Fruit fly (Drosophila melanogaster) whole organism, embryonic: ENCODE measurements around the gene CG13074.

ENCODE experiments used
- CG10979 ChIP-seq: fragments of 200-800 bp; sonication (Bioruptor generic); optimal IDR thresholded peaks from 2 replicates; lab custom pipeline; 2018; ENCODE audit warnings: missing biosample characterization, mild to moderate bottlenecking, missing genetic modification characterization, moderate library complexity
- CG11456 ChIP-seq: fragments of 200-800 bp; sonication (Bioruptor generic); IDR thresholded peaks from 3 replicates; pipeline ENCODE4 v1.3.6; 2022; ENCODE audit warnings: missing biosample characterization, missing genetic modification characterization
- CG12299 ChIP-seq: fragments of 200-800 bp; sonication (Bioruptor generic); optimal IDR thresholded peaks from 2 replicates; lab custom pipeline; 2018; ENCODE audit warnings: missing biosample characterization, mild to moderate bottlenecking, missing genetic modification characterization
- CG1233 ChIP-seq: fragments of 200-800 bp; sonication (Bioruptor generic); optimal IDR thresholded peaks from 4 replicates; lab custom pipeline; 2018; ENCODE audit warnings: missing biosample characterization, mild to moderate bottlenecking, missing genetic modification characterization
- CG13123 ChIP-seq: fragments of 200-800 bp; sonication (Bioruptor generic); optimal IDR thresholded peaks from 2 replicates; lab custom pipeline; 2016; ENCODE audit warnings: missing biosample characterization, missing genetic modification characterization
- CG15696 ChIP-seq: fragments of 200-800 bp; sonication (Bioruptor generic); optimal IDR thresholded peaks from 2 replicates; lab custom pipeline; 2019; ENCODE audit warnings: missing biosample characterization, mild to moderate bottlenecking, missing genetic modification characterization, moderate library complexity
- CG17361 ChIP-seq: fragments of 200-800 bp; sonication (Bioruptor generic); IDR thresholded peaks from 3 replicates; pipeline ENCODE4 v1.3.6; 2022; ENCODE audit warnings: missing biosample characterization, missing genetic modification characterization
- CG17385 ChIP-seq: fragments of 200-800 bp; sonication (Bioruptor generic); optimal IDR thresholded peaks from 3 replicates; lab custom pipeline; 2018; ENCODE audit warnings: missing biosample characterization, mild to moderate bottlenecking, missing genetic modification characterization
- CG18599 ChIP-seq: fragments of 200-800 bp; sonication (Bioruptor generic); optimal IDR thresholded peaks from 3 replicates; lab custom pipeline; 2017; ENCODE audit warnings: missing biosample characterization, missing genetic modification characterization, mild to moderate bottlenecking, moderate library complexity, missing genetic modification reagents
- CG2199 ChIP-seq: fragments of 200-800 bp; sonication (Bioruptor generic); IDR thresholded peaks from 3 replicates; pipeline ENCODE4 v1.3.6; 2022; ENCODE audit warnings: missing biosample characterization, missing genetic modification characterization
- CG2202 ChIP-seq: fragments of 200-800 bp; sonication (Bioruptor generic); optimal IDR thresholded peaks from 2 replicates; lab custom pipeline; 2018; ENCODE audit warnings: missing biosample characterization, mild to moderate bottlenecking, missing genetic modification characterization
- CG2712 ChIP-seq: fragments of 200-800 bp; optimal IDR thresholded peaks from 3 replicates; lab custom pipeline; 2019; ENCODE audit warnings: missing biosample characterization, mild to moderate bottlenecking, missing genetic modification characterization, moderate library complexity
- CG2889 ChIP-seq: fragments of 200-800 bp; sonication (Bioruptor generic); IDR thresholded peaks from 3 replicates; pipeline ENCODE4 v1.3.6; 2022; ENCODE audit warnings: missing biosample characterization, missing genetic modification characterization
- CG30403 ChIP-seq: fragments of 200-800 bp; sonication (Bioruptor generic); optimal IDR thresholded peaks from 3 replicates; lab custom pipeline; 2016; ENCODE audit warnings: missing biosample characterization, missing genetic modification characterization
- CG3163 ChIP-seq: fragments of 200-800 bp; sonication (Bioruptor generic); optimal IDR thresholded peaks from 3 replicates; lab custom pipeline; 2016; ENCODE audit warnings: missing biosample characterization, missing genetic modification characterization
- CG32772 ChIP-seq: fragments of 200-800 bp; sonication (Bioruptor generic); IDR thresholded peaks from 2 replicates; pipeline ENCODE4 v1.3.6; 2022; ENCODE audit warnings: missing biosample characterization, missing genetic modification characterization
- CG34422 ChIP-seq: fragments of 200-800 bp; sonication (Bioruptor generic); IDR thresholded peaks from 3 replicates; pipeline ENCODE4 v1.3.6; 2022; ENCODE audit warnings: missing biosample characterization, missing genetic modification characterization
- CG4360 ChIP-seq: fragments of 200-800 bp; sonication (Bioruptor generic); IDR thresholded peaks from 2 replicates; pipeline ENCODE4 v1.3.6; 2022; ENCODE audit warnings: missing biosample characterization, missing genetic modification characterization
- CG4424 ChIP-seq: fragments of 200-800 bp; sonication (Bioruptor generic); optimal IDR thresholded peaks from 3 replicates; lab custom pipeline; 2016; ENCODE audit warnings: missing biosample characterization, missing genetic modification characterization
- CG7786 ChIP-seq: fragments of 200-800 bp; sonication (Bioruptor generic); optimal IDR thresholded peaks from 2 replicates; lab custom pipeline; 2016; ENCODE audit warnings: missing biosample characterization, missing genetic modification characterization
- D ChIP-seq, 2 experiments: fragments of 200-800 bp in 1 of 2; fragments of >200 bp in 1 of 2; sonication (Bioruptor generic) in 1 of 2; optimal IDR thresholded peaks; 2 replicates in 1 of 2; 3 replicates in 1 of 2; lab custom pipeline; 2017; ENCODE audit warnings: mild to moderate bottlenecking in 1 of 2, missing biosample characterization in 1 of 2, missing genetic modification characterization in 1 of 2, missing genetic modification reagents in 1 of 2
- Dad ChIP-seq: fragments of 200-800 bp; sonication (Bioruptor generic); optimal IDR thresholded peaks from 3 replicates; lab custom pipeline; 2016; ENCODE audit warnings: missing biosample characterization, missing genetic modification characterization
- Ets65A ChIP-seq: fragments of 200-800 bp; sonication (Bioruptor generic); peaks from one replicate; lab custom pipeline; 2016; ENCODE audit warnings: missing biosample characterization, missing genetic modification characterization
- H15 ChIP-seq: fragments of 200-800 bp; sonication (Bioruptor generic); IDR thresholded peaks from 3 replicates; pipeline ENCODE4 v1.3.6; 2022; ENCODE audit warnings: missing biosample characterization, missing genetic modification characterization
- HLH54F ChIP-seq: fragments of 200-800 bp; sonication (Bioruptor generic); optimal IDR thresholded peaks from 3 replicates; lab custom pipeline; 2016; ENCODE audit warnings: missing biosample characterization, missing genetic modification characterization
- Hr51 ChIP-seq, 2 experiments: fragments of 200-800 bp; sonication (Bioruptor generic); optimal IDR thresholded peaks; 2 replicates in 1 of 2; 3 replicates in 1 of 2; lab custom pipeline; 2016 to 2018; ENCODE audit warnings: missing biosample characterization in 2 of 2, missing genetic modification characterization in 2 of 2, mild to moderate bottlenecking in 1 of 2, moderate library complexity in 1 of 2
- Mad ChIP-seq: fragments of 200-800 bp; sonication (Bioruptor generic); optimal IDR thresholded peaks from 2 replicates; lab custom pipeline; 2016; ENCODE audit warnings: missing biosample characterization, missing genetic modification characterization
- Myb ChIP-seq: fragments of 200-800 bp; sonication (Bioruptor generic); optimal IDR thresholded peaks from 2 replicates; lab custom pipeline; 2016; ENCODE audit warnings: missing biosample characterization, missing genetic modification characterization
- Nf-YA ChIP-seq: fragments of 200-800 bp; sonication (Bioruptor generic); IDR thresholded peaks from 2 replicates; pipeline ENCODE4 v1.3.6; 2022; ENCODE audit warnings: missing biosample characterization, missing genetic modification characterization
- Opbp ChIP-seq: fragments of 200-800 bp; sonication (Bioruptor generic); IDR thresholded peaks from 3 replicates; pipeline ENCODE4 v1.3.6; 2022; ENCODE audit warnings: missing biosample characterization, missing genetic modification characterization; ENCODE audit not compliant: partially characterized antibody
- Sox100B ChIP-seq: fragments of 200-800 bp; sonication (Bioruptor generic); optimal IDR thresholded peaks from 3 replicates; lab custom pipeline; 2018; ENCODE audit warnings: missing biosample characterization, mild to moderate bottlenecking, missing genetic modification characterization
- Sox102F ChIP-seq: fragments of 200-800 bp; sonication (Bioruptor generic); optimal IDR thresholded peaks from 2 replicates; lab custom pipeline; 2018; ENCODE audit warnings: missing biosample characterization, mild to moderate bottlenecking, missing genetic modification characterization, moderate library complexity
- TFAM ChIP-seq: fragments of 200-800 bp; sonication (Bioruptor generic); optimal IDR thresholded peaks from 2 replicates; lab custom pipeline; 2017; ENCODE audit warnings: missing biosample characterization, missing genetic modification characterization, inconsistent platforms
- bigmax ChIP-seq: fragments of 200-800 bp; sonication (Bioruptor generic); optimal IDR thresholded peaks from 2 replicates; lab custom pipeline; 2018; ENCODE audit warnings: missing biosample characterization, mild to moderate bottlenecking, missing genetic modification characterization
- chm ChIP-seq: fragments of 200-800 bp; sonication (Bioruptor generic); IDR thresholded peaks from 2 replicates; pipeline ENCODE4 v1.3.6; 2022; ENCODE audit warnings: missing biosample characterization, missing genetic modification characterization
- esg ChIP-seq: fragments of 200-800 bp; sonication (Bioruptor generic); conservative IDR thresholded peaks from 2 replicates; pipeline ENCODE4 v1.3.6; 2022; ENCODE audit warnings: missing biosample characterization, missing genetic modification characterization
- eyg ChIP-seq: fragments of 200-800 bp; sonication (Bioruptor generic); optimal IDR thresholded peaks from 3 replicates; lab custom pipeline; 2016; ENCODE audit warnings: missing biosample characterization, missing genetic modification characterization
- fd96Cb ChIP-seq: fragments of 200-800 bp; sonication (Bioruptor generic); optimal IDR thresholded peaks from 2 replicates; lab custom pipeline; 2018; ENCODE audit warnings: missing biosample characterization, mild to moderate bottlenecking, missing genetic modification characterization, moderate library complexity
- jigr1 ChIP-seq: fragments of 200-800 bp; sonication (Bioruptor generic); IDR thresholded peaks from 3 replicates; pipeline ENCODE4 v1.3.6; 2022; ENCODE audit warnings: missing biosample characterization, missing genetic modification characterization
- nerfin-2 ChIP-seq: fragments of 200-800 bp; sonication (Bioruptor generic); IDR thresholded peaks from 2 replicates; pipeline ENCODE4 v1.3.6; 2022; ENCODE audit warnings: missing biosample characterization, missing genetic modification characterization; ENCODE audit not compliant: partially characterized antibody
- pho ChIP-seq: fragments of 200-800 bp; sonication (Bioruptor generic); optimal IDR thresholded peaks from 2 replicates; lab custom pipeline; 2016; ENCODE audit warnings: missing biosample characterization, missing genetic modification characterization
- row ChIP-seq: fragments of 200-800 bp; sonication (Bioruptor generic); IDR thresholded peaks from 3 replicates; pipeline ENCODE4 v1.3.6; 2022; ENCODE audit warnings: missing biosample characterization, missing genetic modification characterization
- sc ChIP-seq, 3 experiments: fragments of >200 bp in 2 of 3; fragments of 200-800 bp in 1 of 3; sonication (Bioruptor generic) in 1 of 3; optimal IDR thresholded peaks; 2 replicates in 2 of 3; 3 replicates in 1 of 3; lab custom pipeline; 2017; ENCODE audit warnings: mild to moderate bottlenecking in 1 of 3, missing biosample characterization in 1 of 3, missing genetic modification characterization in 1 of 3, missing genetic modification reagents in 1 of 3
- slp2 ChIP-seq: fragments of 200-800 bp; sonication (Bioruptor generic); optimal IDR thresholded peaks from 2 replicates; lab custom pipeline; 2016; ENCODE audit warnings: missing biosample characterization, missing genetic modification characterization
- tll ChIP-seq, 2 experiments: fragments of 200-800 bp in 1 of 2; fragments of >200 bp in 1 of 2; sonication (Bioruptor generic) in 1 of 2; optimal IDR thresholded peaks; 2 replicates each; lab custom pipeline; 2017 to 2019; ENCODE audit warnings: missing biosample characterization in 2 of 2, missing genetic modification characterization in 2 of 2, mild to moderate bottlenecking in 1 of 2, moderate library complexity in 1 of 2
- trem ChIP-seq: fragments of 200-800 bp; optimal IDR thresholded peaks from 3 replicates; lab custom pipeline; 2019; ENCODE audit warnings: missing biosample characterization, mild to moderate bottlenecking, missing genetic modification characterization, moderate library complexity
- trh ChIP-seq: fragments of 200-800 bp; sonication (Bioruptor generic); optimal IDR thresholded peaks from 2 replicates; lab custom pipeline; 2016; ENCODE audit warnings: missing biosample characterization, missing genetic modification characterization
- z ChIP-seq: fragments of 200-800 bp; sonication (Bioruptor generic); IDR thresholded peaks from 3 replicates; pipeline ENCODE4 v1.3.6; 2022; ENCODE audit warnings: missing biosample characterization, missing genetic modification characterization
- zf30C ChIP-seq: fragments of 200-800 bp; sonication (Bioruptor generic); optimal IDR thresholded peaks from 3 replicates; lab custom pipeline; 2018; ENCODE audit warnings: missing biosample characterization, mild to moderate bottlenecking, missing genetic modification characterization

The CG13074 gene

DNA sequence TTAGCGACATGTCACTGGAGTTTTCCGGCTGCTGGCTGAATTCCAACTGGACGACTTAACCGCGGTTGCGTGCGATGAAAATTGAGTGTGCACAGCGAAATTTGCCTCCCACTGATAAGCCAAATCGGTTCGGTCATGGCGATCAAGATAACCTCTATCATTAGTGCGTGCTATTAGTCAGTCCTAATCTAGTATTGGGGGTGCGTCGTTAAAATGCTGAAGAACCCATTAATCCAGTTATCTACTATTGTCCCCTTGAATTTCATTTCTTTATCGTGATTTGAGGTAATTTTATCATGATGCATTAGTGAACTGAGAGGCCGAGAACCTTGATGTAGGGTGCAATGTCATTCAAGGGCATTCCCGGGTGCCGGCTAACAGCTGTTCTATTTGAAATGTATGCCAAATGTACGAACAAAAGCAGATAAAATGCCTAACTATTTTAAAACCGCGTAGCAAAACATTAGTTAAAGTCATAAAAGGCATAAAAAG is 31.2 kb upstream of the CG13074 start, which contains the start of gene Pgm1 (continued):
- 0 out of 3 replicates have a peak, but pooled peaks have one; percentile 23 for TF ChIP-seq z (GFP tag; lab: Robert Waterston, UW)
- no peak for TF ChIP-seq CG4360 (GFP tag; lab: Robert Waterston, UW)
- no peak for TF ChIP-seq bigmax (GFP tag; lab: Kevin White, UChicago)
- peak in 1 of 2 experiments; percentile 74 for TF ChIP-seq tll (GFP tag; optimal IDR thresholded peaks at IDR 0.05; lab: Kevin White, UChicago)
- TF ChIP-seq pho (GFP tag; lab: Kevin White, UChicago), result peak; percentile 86
- peak; percentile 85 for TF ChIP-seq CG30403 (GFP tag; lab: Kevin White, UChicago)
- TF ChIP-seq CG2202 (tag; lab: Kevin White, UChicago), result peak; percentile 54
- TF ChIP-seq CG4424 (GFP tag; lab: Kevin White, UChicago), result peak; percentile 82
- TF ChIP-seq H15 (GFP tag; lab: Robert Waterston, UW), result peak; percentile 48; the same call in 1 of the 3 replicates
- no peak for TF ChIP-seq Sox102F (GFP tag; lab: Kevin White, UChicago)
- TF ChIP-seq D (optimal IDR thresholded peaks at IDR 0.05; lab: Kevin White, UChicago), result no peak
- TF ChIP-seq D (GFP tag; optimal IDR thresholded peaks at IDR 0.05; lab: Kevin White, UChicago), result peak; percentile 74
- TF ChIP-seq HLH54F (GFP tag; lab: Kevin White, UChicago), result peak; percentile 87
- peak; percentile 68 for TF ChIP-seq CG17385 (GFP tag; lab: Kevin White, UChicago)
- peak; percentile 81 for TF ChIP-seq Myb (GFP tag; lab: Kevin White, UChicago)
- TF ChIP-seq CG12299 (tag; lab: Kevin White, UChicago), result peak; percentile 69
- peak; percentile 63 for TF ChIP-seq CG32772 (GFP tag; lab: Robert Waterston, UW)
- peak; percentile 88 for TF ChIP-seq slp2 (GFP tag; lab: Kevin White, UChicago)
- TF ChIP-seq sc (optimal IDR thresholded peaks at IDR 0.05; lab: Kevin White, UChicago), result no peak
- peak; percentile 50 for TF ChIP-seq sc (GFP tag; optimal IDR thresholded peaks at IDR 0.05; lab: Kevin White, UChicago)
- TF ChIP-seq Mad (GFP tag; lab: Kevin White, UChicago), result peak; percentile 86
- 0 out of 2 replicates have a peak, but pooled peaks have one; percentile 45 for TF ChIP-seq chm (GFP tag; lab: Robert Waterston, UW)
- peak; percentile 79 for TF ChIP-seq CG10979 (tag; lab: Kevin White, UChicago)
- TF ChIP-seq CG3163 (GFP tag; lab: Kevin White, UChicago), result peak; percentile 82
- no peak for TF ChIP-seq CG2199
- no peak for TF ChIP-seq Opbp (GFP tag; lab: Robert Waterston, UW)
- TF ChIP-seq TFAM (GFP tag; lab: Kevin White, UChicago), result peak; percentile 9
- TF ChIP-seq jigr1 (GFP tag; lab: Robert Waterston, UW), result peak; percentile 55; the same call in 1 of the 3 replicates
- TF ChIP-seq fd96Cb, result peak; percentile 73
- TF ChIP-seq Sox100B (GFP tag; lab: Kevin White, UChicago), result peak; percentile 51
- TF ChIP-seq Ets65A, result peak; percentile 98
- TF ChIP-seq CG17361 (GFP tag; lab: Robert Waterston, UW), result peak; percentile 71
- TF ChIP-seq eyg (GFP tag; lab: Kevin White, UChicago), result peak; percentile 71
- peak; percentile 90 for TF ChIP-seq CG18599
- TF ChIP-seq Nf-YA (GFP tag; lab: Robert Waterston, UW), result peak; percentile 54; the same call in 1 of the 2 replicates
- TF ChIP-seq CG13123, result peak; percentile 73
- TF ChIP-seq CG15696 (tag; lab: Kevin White, UChicago), result peak; percentile 41
- peak; percentile 49 for TF ChIP-seq CG1233 (GFP tag; lab: Kevin White, UChicago)
- TF ChIP-seq row (GFP tag; lab: Robert Waterston, UW), result peak; percentile 99
- TF ChIP-seq trh (GFP tag; lab: Kevin White, UChicago), result peak; percentile 51
- peak; percentile 92 for TF ChIP-seq CG7786 (GFP tag; lab: Kevin White, UChicago)
- TF ChIP-seq esg (GFP tag; lab: Robert Waterston, UW), result peak; percentile 78
- TF ChIP-seq Dad (GFP tag; lab: Kevin White, UChicago), result peak; percentile 81
- TF ChIP-seq CG2712 (tag; lab: Kevin White, UChicago), result peak; percentile 77
- TF ChIP-seq zf30C (GFP tag; lab: Kevin White, UChicago), result no peak
- TF ChIP-seq CG11456, result peak; percentile 82
- TF ChIP-seq Hr51 (GFP tag; optimal IDR thresholded peaks at IDR 0.05; lab: Kevin White, UChicago), result peak in 1 of 2 experiments; percentile 84
- peak; percentile 54 for TF ChIP-seq trem (tag; lab: Kevin White, UChicago)
- TF ChIP-seq nerfin-2, result no peak
- peak; percentile 69; the same call in 2 of the 3 replicates for TF ChIP-seq CG2889 (GFP tag; lab: Robert Waterston, UW)
- peak; percentile 61 for TF ChIP-seq CG34422 (GFP tag; lab: Robert Waterston, UW)
